Worm (Caenorhabditis elegans) whole organism, dauer: ENCODE results near the gene F43C11.4.

Source experiments
- unc-62 ChIP-seq: sonication (generic microtip); optimal IDR thresholded peaks from 2 replicates; lab custom pipeline; 2017; ENCODE audit warnings: missing biosample characterization, missing genetic modification reagents, missing genetic modification characterization

Gene F43C11.4

ce11 chrII:2336177-2336576 lies 10.6 kb upstream of the F43C11.4 start:
- no peak for TF ChIP-seq unc-62

ce11 chrII:2340974-2341373 lies 5.8 kb upstream of the F43C11.4 start:
- no peak for TF ChIP-seq unc-62

ce11 chrII:2341515-2341914 lies 5.3 kb upstream of the F43C11.4 start, which contains the start of gene enri-1:
enri-1 (minus strand) TSS chrII:2341615.
- no peak for TF ChIP-seq unc-62

ce11 chrII:2342004-2342479 lies 4.7 kb upstream of the F43C11.4 start, which contains the start of gene F43C11.6:
F43C11.6 (plus strand) TSS chrII:2342429.
- no peak for TF ChIP-seq unc-62

- TF ChIP-seq unc-62 = no peak
Observed at ce11 chrII:2352546-2352945, 5.8 kb downstream of the F43C11.4 start, which contains the start of gene F43C11.10. F43C11.10 (minus strand) TSS chrII:2352646.

ce11 chrII:2353012-2353411 lies 6.2 kb downstream of the F43C11.4 start, which contains the start of gene F43C11.3:
F43C11.3 (plus strand) TSS chrII:2353312.
- no peak for TF ChIP-seq unc-62

- no peak for TF ChIP-seq unc-62
Observed at ce11 chrII:2354476-2354875, 7.7 kb downstream of the F43C11.4 start, which contains the start of gene F43C11.2. F43C11.2 (plus strand) TSS chrII:2354776.

ce11 chrII:2356795-2357194 lies 10.0 kb downstream of the F43C11.4 start, which contains the start of gene F43C11.1:
F43C11.1 (plus strand) TSS chrII:2357095.
- TF ChIP-seq unc-62 = no peak

ce11 chrII:2359965-2360364 lies 13.2 kb downstream of the F43C11.4 start, which contains the start of gene F43C11.16:
F43C11.16 (minus strand) TSS chrII:2360065.
- no peak for TF ChIP-seq unc-62

ce11 chrII:2363673-2364072 lies 16.9 kb downstream of the F43C11.4 start, which contains the start of gene F43C11.11:
F43C11.11 (minus strand) TSS chrII:2363773.
- no peak for TF ChIP-seq unc-62

- TF ChIP-seq unc-62 = no peak
Observed at ce11 chrII:2366623-2367365, 20.0 kb downstream of the F43C11.4 start, which contains the start of the genes F43C11.12 and F16G10.5. F43C11.12 (minus strand) TSS chrII:2366723. F16G10.5 (plus strand) TSS chrII:2367315.

- TF ChIP-seq unc-62 = no peak
Observed at ce11 chrII:2368956-2369355, 22.2 kb downstream of the F43C11.4 start, which contains the start of gene hpo-25. hpo-25 (plus strand) TSS chrII:2369256.

ce11 chrII:2372090-2372489 lies 25.3 kb downstream of the F43C11.4 start, which contains the start of gene F16G10.3:
F16G10.3 (plus strand) TSS chrII:2372390.
- no peak for TF ChIP-seq unc-62

- no peak for TF ChIP-seq unc-62
Observed at ce11 chrII:2374973-2375372, 28.2 kb downstream of the F43C11.4 start, which contains the start of gene F16G10.2. F16G10.2 (plus strand) TSS chrII:2375273.

- TF ChIP-seq unc-62 = no peak
Observed at ce11 chrII:2377751-2378150, 31.0 kb downstream of the F43C11.4 start, which contains the start of gene F16G10.6. F16G10.6 (minus strand) TSS chrII:2377851.

- no peak for TF ChIP-seq unc-62
Observed at ce11 chrII:2378465-2379009, 31.8 kb downstream of the F43C11.4 start.

- TF ChIP-seq unc-62 = no peak
Observed at ce11 chrII:2379673-2380072, 32.9 kb downstream of the F43C11.4 start.
